Worm (Caenorhabditis elegans) whole organism, mixed stage, embryonic: Measurements from ENCODE around the gene sdz-37.
"Not testable (repeated sequence)": the region's sequence is repeated elsewhere in the genome, so short reads cannot be mapped to it uniquely, and the experiment has no call there.

ENCODE experiments used
- ceh-83 ChIP-seq: fragments of 200-800 bp; sonication (Bioruptor generic); optimal IDR thresholded peaks from 2 replicates; lab custom pipeline; 2018; ENCODE audit warnings: mild to moderate bottlenecking, missing genetic modification characterization, missing compliant biosample characterization
- drap-1 ChIP-seq: fragments of 200-800 bp; sonication (Bioruptor generic); optimal IDR thresholded peaks from 3 replicates; lab custom pipeline; 2018; ENCODE audit warnings: mild to moderate bottlenecking, missing genetic modification characterization, missing compliant biosample characterization
- nhr-12 ChIP-seq: fragments of 150-350 bp; optimal IDR thresholded peaks from 2 replicates; lab custom pipeline; 2014; ENCODE audit warnings: missing biosample characterization, missing genetic modification characterization
- pha-4 ChIP-seq: fragments of 150-350 bp; optimal IDR thresholded peaks from 2 replicates; lab custom pipeline; 2018; ENCODE audit warnings: missing biosample characterization, missing genetic modification reagents, missing genetic modification characterization
- snpc-4 ChIP-seq: fragments of 150-350 bp; optimal IDR thresholded peaks from 2 replicates; lab custom pipeline; 2014; ENCODE audit warnings: missing biosample characterization, missing genetic modification characterization
- unc-62 ChIP-seq: fragments of 150-350 bp; optimal IDR thresholded peaks from 2 replicates; lab custom pipeline; 2014; ENCODE audit warnings: missing biosample characterization, missing genetic modification reagents, missing genetic modification characterization
- zip-8 ChIP-seq: fragments of 150-350 bp; optimal IDR thresholded peaks from 2 replicates; lab custom pipeline; 2014; ENCODE audit warnings: missing biosample characterization, missing genetic modification characterization
- ztf-11 ChIP-seq: fragments of 150-350 bp; optimal IDR thresholded peaks from 2 replicates; lab custom pipeline; 2014; ENCODE audit warnings: missing biosample characterization, missing genetic modification characterization

ce11 chrII:10493034-10493433 is 28.4 kb downstream of the sdz-37 start, which contains the start of gene ZK666.8:
- not testable (repeated sequence) for TF ChIP-seq ceh-83 (GFP tag; lab: Kevin White, UChicago); nhr-12 (tag; lab: Kevin White, UChicago); unc-62 (GFP tag; lab: Kevin White, UChicago); pha-4 (tag; lab: Kevin White, UChicago); snpc-4 (tag; lab: Kevin White, UChicago); ztf-11; drap-1 (GFP tag; lab: Kevin White, UChicago); zip-8
